Fruit fly (Drosophila melanogaster) whole organism, embryonic: Measurements from ENCODE around the gene Fer3HCH.
A peak's percentile ranks its signal among the peaks of the same experiment; 100 is the strongest.

Experiments
- ATbp ChIP-seq: fragments of 200-800 bp; sonication (Bioruptor generic); optimal IDR thresholded peaks from 2 replicates; lab custom pipeline; 2017; ENCODE audit warnings: missing biosample characterization, mild to moderate bottlenecking, missing genetic modification characterization, missing genetic modification reagents
- Abd-B ChIP-seq: fragments of 200-800 bp; sonication (Bioruptor generic); optimal IDR thresholded peaks from 2 replicates; lab custom pipeline; 2018; ENCODE audit warnings: missing biosample characterization, mild to moderate bottlenecking, missing genetic modification characterization, moderate library complexity
- Asciz ChIP-seq: fragments of 200-800 bp; sonication (Bioruptor generic); optimal IDR thresholded peaks from 2 replicates; lab custom pipeline; 2017; ENCODE audit warnings: missing biosample characterization, mild to moderate bottlenecking, missing genetic modification characterization, missing genetic modification reagents
- Atf3 ChIP-seq: fragments of 200-800 bp; sonication (Bioruptor generic); optimal IDR thresholded peaks from 3 replicates; lab custom pipeline; 2016; ENCODE audit warnings: missing biosample characterization, missing genetic modification characterization
- Bgb ChIP-seq: fragments of 200-800 bp; sonication (Bioruptor generic); IDR thresholded peaks from 2 replicates; pipeline ENCODE4 v1.3.6; 2022; ENCODE audit warnings: missing biosample characterization, missing genetic modification characterization; ENCODE audit not compliant: partially characterized antibody
- CG12071 ChIP-seq: fragments of 200-800 bp; sonication (Bioruptor generic); optimal IDR thresholded peaks from 3 replicates; lab custom pipeline; 2018; ENCODE audit warnings: missing biosample characterization, mild to moderate bottlenecking, missing genetic modification characterization
- CG12104 ChIP-seq: fragments of 200-800 bp; sonication (Bioruptor generic); optimal IDR thresholded peaks from 3 replicates; lab custom pipeline; 2016; ENCODE audit warnings: missing biosample characterization, missing genetic modification characterization
- CG12299 ChIP-seq: fragments of 200-800 bp; sonication (Bioruptor generic); optimal IDR thresholded peaks from 2 replicates; lab custom pipeline; 2018; ENCODE audit warnings: missing biosample characterization, mild to moderate bottlenecking, missing genetic modification characterization
- CG12391 ChIP-seq: fragments of 200-800 bp; sonication (Bioruptor generic); optimal IDR thresholded peaks from 3 replicates; lab custom pipeline; 2018; ENCODE audit warnings: missing biosample characterization, mild to moderate bottlenecking, missing genetic modification characterization, moderate library complexity
- CG14441 ChIP-seq: fragments of 200-800 bp; sonication (Bioruptor generic); IDR thresholded peaks from 2 replicates; pipeline ENCODE4 v1.3.6; 2022; ENCODE audit warnings: missing biosample characterization, missing genetic modification characterization
- CG14710 ChIP-seq: fragments of 200-800 bp; sonication (Bioruptor generic); optimal IDR thresholded peaks from 3 replicates; lab custom pipeline; 2019; ENCODE audit warnings: missing biosample characterization, mild to moderate bottlenecking, missing genetic modification characterization, moderate library complexity
- CG1529 ChIP-seq: fragments of 200-800 bp; sonication (Bioruptor generic); optimal IDR thresholded peaks from 3 replicates; lab custom pipeline; 2018; ENCODE audit warnings: missing biosample characterization, missing genetic modification characterization
- CG17359 ChIP-seq: fragments of 200-800 bp; sonication (Bioruptor generic); optimal IDR thresholded peaks from 3 replicates; lab custom pipeline; 2018; ENCODE audit warnings: missing biosample characterization, mild to moderate bottlenecking, missing genetic modification characterization, moderate library complexity
- CG17802 ChIP-seq: fragments of 200-800 bp; sonication (Bioruptor generic); optimal IDR thresholded peaks from 2 replicates; lab custom pipeline; 2018; ENCODE audit warnings: missing biosample characterization, mild to moderate bottlenecking, missing genetic modification characterization, moderate library complexity
- CG18262 ChIP-seq: fragments of 200-800 bp; optimal IDR thresholded peaks from 3 replicates; lab custom pipeline; 2019; ENCODE audit warnings: missing biosample characterization, mild to moderate bottlenecking, missing genetic modification characterization, moderate library complexity
- CG18764 ChIP-seq: fragments of 200-800 bp; sonication (Bioruptor generic); optimal IDR thresholded peaks from 3 replicates; lab custom pipeline; 2016; ENCODE audit warnings: missing biosample characterization, missing genetic modification characterization
- CG2678 ChIP-seq: fragments of 200-800 bp; sonication (Bioruptor generic); optimal IDR thresholded peaks from 3 replicates; lab custom pipeline; 2019; ENCODE audit warnings: missing biosample characterization, mild to moderate bottlenecking, missing genetic modification characterization, moderate library complexity
- CG4282 ChIP-seq: fragments of 200-800 bp; sonication (Bioruptor generic); optimal IDR thresholded peaks from 2 replicates; lab custom pipeline; 2016; ENCODE audit warnings: missing biosample characterization, missing genetic modification characterization
- CG6175 ChIP-seq: fragments of 200-800 bp; sonication (Bioruptor generic); IDR thresholded peaks from 3 replicates; pipeline ENCODE4 v1.3.6; 2022; ENCODE audit warnings: missing biosample characterization, missing genetic modification characterization
- CG7556 ChIP-seq: fragments of 200-800 bp; sonication (Bioruptor generic); optimal IDR thresholded peaks from 2 replicates; lab custom pipeline; 2017; ENCODE audit warnings: missing biosample characterization, mild to moderate bottlenecking, missing genetic modification characterization
- CG7839 ChIP-seq: fragments of 200-800 bp; sonication (Bioruptor generic); optimal IDR thresholded peaks from 3 replicates; lab custom pipeline; 2018; ENCODE audit warnings: missing biosample characterization, mild to moderate bottlenecking, missing genetic modification characterization, moderate library complexity
- CG9727 ChIP-seq: fragments of 200-800 bp; sonication (Bioruptor generic); optimal IDR thresholded peaks from 3 replicates; lab custom pipeline; 2017; ENCODE audit warnings: missing biosample characterization, mild to moderate bottlenecking, missing genetic modification characterization
- CG9932 ChIP-seq: fragments of 200-800 bp; sonication (Bioruptor generic); IDR thresholded peaks from 2 replicates; pipeline ENCODE4 v1.3.6; 2022; ENCODE audit warnings: missing biosample characterization, missing genetic modification characterization
- D19A ChIP-seq: fragments of 200-800 bp; optimal IDR thresholded peaks from 3 replicates; lab custom pipeline; 2019; ENCODE audit warnings: missing biosample characterization, mild to moderate bottlenecking, missing genetic modification characterization, moderate library complexity
- Doc3 ChIP-seq: fragments of 200-800 bp; sonication (Bioruptor generic); IDR thresholded peaks from 3 replicates; pipeline ENCODE4 v1.3.6; 2022; ENCODE audit warnings: missing biosample characterization, missing genetic modification characterization; ENCODE audit not compliant: partially characterized antibody
- Dp ChIP-seq: fragments of 200-800 bp; sonication (Bioruptor generic); optimal IDR thresholded peaks from 2 replicates; lab custom pipeline; 2018; ENCODE audit warnings: missing biosample characterization, mild to moderate bottlenecking, missing genetic modification characterization, moderate library complexity
- ERR ChIP-seq: fragments of 200-800 bp; sonication (Bioruptor generic); optimal IDR thresholded peaks from 2 replicates; lab custom pipeline; 2016; ENCODE audit warnings: missing biosample characterization, missing genetic modification characterization
- HmgD ChIP-seq: fragments of 200-800 bp; sonication (Bioruptor generic); optimal IDR thresholded peaks from 3 replicates; lab custom pipeline; 2016; ENCODE audit warnings: missing biosample characterization, missing genetic modification characterization
- Hr3 ChIP-seq: fragments of 200-800 bp; sonication (Bioruptor generic); optimal IDR thresholded peaks from 3 replicates; lab custom pipeline; 2016; ENCODE audit warnings: missing biosample characterization, missing genetic modification characterization
- Oli ChIP-seq: fragments of 200-800 bp; sonication (Bioruptor generic); optimal IDR thresholded peaks from 2 replicates; lab custom pipeline; 2018; ENCODE audit warnings: missing biosample characterization, mild to moderate bottlenecking, missing genetic modification characterization, moderate library complexity
- Opbp ChIP-seq: fragments of 200-800 bp; sonication (Bioruptor generic); IDR thresholded peaks from 3 replicates; pipeline ENCODE4 v1.3.6; 2022; ENCODE audit warnings: missing biosample characterization, missing genetic modification characterization; ENCODE audit not compliant: partially characterized antibody
- Sry-δ ChIP-seq: fragments of 200-800 bp; sonication (Bioruptor generic); optimal IDR thresholded peaks from 2 replicates; lab custom pipeline; 2016; ENCODE audit warnings: missing biosample characterization, missing genetic modification characterization
- bcd ChIP-seq: fragments of 200-800 bp; sonication (Bioruptor generic); optimal IDR thresholded peaks from 2 replicates; lab custom pipeline; 2017; ENCODE audit warnings: missing biosample characterization, mild to moderate bottlenecking, missing genetic modification characterization
- crol ChIP-seq: fragments of 200-800 bp; sonication (Bioruptor generic); IDR thresholded peaks from 2 replicates; pipeline ENCODE4 v1.3.6; 2022; ENCODE audit warnings: missing biosample characterization, missing genetic modification characterization
- dati ChIP-seq: fragments of 200-800 bp; sonication (Bioruptor generic); IDR thresholded peaks from 2 replicates; pipeline ENCODE4 v1.3.6; 2022; ENCODE audit warnings: missing biosample characterization, missing genetic modification characterization
- dmrt99B ChIP-seq: fragments of 200-800 bp; sonication (Bioruptor generic); optimal IDR thresholded peaks from 2 replicates; lab custom pipeline; 2018; ENCODE audit warnings: missing biosample characterization, mild to moderate bottlenecking, missing genetic modification characterization, moderate library complexity
- dysf ChIP-seq: fragments of 200-800 bp; sonication (Bioruptor generic); IDR thresholded peaks from 3 replicates; pipeline ENCODE4 v1.3.6; 2022; ENCODE audit warnings: missing biosample characterization, missing genetic modification characterization
- exex ChIP-seq: fragments of 200-800 bp; sonication (Bioruptor generic); optimal IDR thresholded peaks from 4 replicates; lab custom pipeline; 2018; ENCODE audit warnings: missing biosample characterization, mild to moderate bottlenecking, missing genetic modification characterization, moderate library complexity
- fd96Cb ChIP-seq: fragments of 200-800 bp; sonication (Bioruptor generic); optimal IDR thresholded peaks from 2 replicates; lab custom pipeline; 2018; ENCODE audit warnings: missing biosample characterization, mild to moderate bottlenecking, missing genetic modification characterization, moderate library complexity
- gem ChIP-seq: fragments of 200-800 bp; sonication (Bioruptor generic); optimal IDR thresholded peaks from 2 replicates; lab custom pipeline; 2019; ENCODE audit warnings: missing biosample characterization, mild to moderate bottlenecking, missing genetic modification characterization, moderate library complexity
- ham ChIP-seq: fragments of 200-800 bp; sonication (Bioruptor generic); IDR thresholded peaks from 2 replicates; pipeline ENCODE4 v1.3.6; 2022; ENCODE audit warnings: missing biosample characterization, missing genetic modification characterization
- her ChIP-seq: fragments of 200-800 bp; sonication (Bioruptor generic); optimal IDR thresholded peaks from 2 replicates; lab custom pipeline; 2016; ENCODE audit warnings: missing biosample characterization, missing genetic modification characterization
- luna ChIP-seq: fragments of 200-800 bp; sonication (Bioruptor generic); optimal IDR thresholded peaks from 2 replicates; lab custom pipeline; 2016; ENCODE audit warnings: missing biosample characterization, missing genetic modification characterization
- nerfin-1 ChIP-seq: fragments of 200-800 bp; sonication (Bioruptor generic); optimal IDR thresholded peaks from 3 replicates; lab custom pipeline; 2019; ENCODE audit warnings: missing biosample characterization, mild to moderate bottlenecking, missing genetic modification characterization, moderate library complexity
- nom ChIP-seq: fragments of 200-800 bp; sonication (Bioruptor generic); optimal IDR thresholded peaks from 2 replicates; lab custom pipeline; 2017; ENCODE audit warnings: missing biosample characterization, missing genetic modification characterization, mild to moderate bottlenecking, moderate library complexity, missing genetic modification reagents
- otp ChIP-seq: fragments of 200-800 bp; sonication (Bioruptor generic); IDR thresholded peaks from 3 replicates; pipeline ENCODE4, ENCODE4 v1.3.6; 2022; ENCODE audit warnings: missing biosample characterization, missing genetic modification characterization
- pros ChIP-seq: fragments of 200-800 bp; sonication (Bioruptor generic); optimal IDR thresholded peaks from 3 replicates; lab custom pipeline; 2019; ENCODE audit warnings: missing biosample characterization, mild to moderate bottlenecking, missing genetic modification characterization, moderate library complexity
- sens-2 ChIP-seq: fragments of 200-800 bp; sonication (Bioruptor generic); IDR thresholded peaks from 2 replicates; pipeline ENCODE4 v1.3.6; 2022; ENCODE audit warnings: missing biosample characterization, missing genetic modification characterization
- sug ChIP-seq: fragments of 200-800 bp; optimal IDR thresholded peaks from 2 replicates; lab custom pipeline; 2019; ENCODE audit warnings: missing biosample characterization, mild to moderate bottlenecking, missing genetic modification characterization, moderate library complexity

Fer3HCH gene

DNA sequence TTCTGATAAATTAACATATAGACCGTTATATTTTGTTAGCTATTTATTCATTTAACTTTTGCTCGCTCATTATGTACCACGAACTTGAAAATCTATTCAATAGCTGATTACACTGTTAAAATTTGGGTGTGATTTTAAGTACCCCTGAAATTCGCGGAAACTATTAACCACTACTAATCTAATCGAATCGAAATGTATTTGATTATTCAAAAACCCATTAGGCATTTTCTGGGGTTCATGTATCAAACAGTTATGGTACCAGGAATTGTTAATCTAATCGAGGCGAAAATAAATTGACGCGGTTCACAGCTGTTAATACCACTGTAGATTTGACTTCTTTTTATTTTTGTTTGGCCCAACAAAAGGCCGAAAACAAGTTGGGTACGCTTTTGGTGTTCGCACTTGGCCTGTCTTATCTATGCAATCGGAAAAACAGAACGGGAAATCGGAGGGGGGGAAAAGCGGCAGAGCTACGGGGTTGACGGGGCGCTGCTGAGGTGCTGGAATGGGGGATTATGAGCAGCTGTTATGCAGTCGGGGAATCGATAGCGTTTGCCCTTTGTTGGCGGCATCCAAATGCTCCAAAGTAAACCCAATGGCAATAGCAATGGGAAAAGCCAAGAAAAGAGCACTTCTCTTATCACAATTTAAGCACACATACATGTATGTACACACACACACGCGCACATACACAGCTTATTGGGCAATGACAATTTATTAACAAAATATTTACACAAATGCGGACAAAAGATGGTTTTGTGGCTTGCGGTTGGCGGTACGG lies 19.8 kb downstream of the Fer3HCH start (continued):
- no peak for TF ChIP-seq HmgD (GFP tag; lab: Kevin White, UChicago)
- peak; percentile 20 for TF ChIP-seq CG12391 (tag; lab: Kevin White, UChicago)
- peak; percentile 16 for TF ChIP-seq CG17359
- TF ChIP-seq CG12104 (GFP tag; lab: Kevin White, UChicago) = peak; percentile 14
- TF ChIP-seq dysf (GFP tag; lab: Robert Waterston, UW) = peak; percentile 30; the same call in 2 of the 3 replicates
- TF ChIP-seq crol (GFP tag; lab: Robert Waterston, UW) = peak; percentile 92
- no peak for TF ChIP-seq CG9727 (GFP tag; lab: Kevin White, UChicago)
- TF ChIP-seq sug (tag; lab: Kevin White, UChicago) = peak; percentile 54
- TF ChIP-seq Doc3 (GFP tag; lab: Robert Waterston, UW) = no peak
- peak; percentile 27 for TF ChIP-seq bcd (GFP tag; lab: Kevin White, UChicago)
- TF ChIP-seq sens-2 (GFP tag; lab: Robert Waterston, UW) = no peak
- TF ChIP-seq Asciz (GFP tag; lab: Kevin White, UChicago) = peak; percentile 15
- TF ChIP-seq CG14441 (GFP tag; lab: Robert Waterston, UW) = 0 out of 2 replicates have a peak, but pooled peaks have one; percentile 7
- TF ChIP-seq Atf3 (GFP tag; lab: Kevin White, UChicago) = no peak
- TF ChIP-seq nerfin-1 (tag; lab: Kevin White, UChicago) = peak; percentile 16
- no peak for TF ChIP-seq Abd-B (GFP tag; lab: Kevin White, UChicago)
- no peak for TF ChIP-seq otp (GFP tag; lab: Robert Waterston, UW)
- TF ChIP-seq exex = peak; percentile 97
- TF ChIP-seq pros (GFP tag; lab: Kevin White, UChicago) = peak; percentile 24
- TF ChIP-seq ham (GFP tag; lab: Robert Waterston, UW) = no peak
- TF ChIP-seq CG4282 (GFP tag; lab: Kevin White, UChicago) = peak; percentile 16
- TF ChIP-seq D19A (tag; lab: Kevin White, UChicago) = no peak
- peak; percentile 62 for TF ChIP-seq gem (tag; lab: Kevin White, UChicago)
- TF ChIP-seq CG2678 = peak; percentile 52
- TF ChIP-seq Bgb (GFP tag; lab: Robert Waterston, UW) = no peak
- no peak for TF ChIP-seq nom (GFP tag; lab: Kevin White, UChicago)
- TF ChIP-seq CG14710 = no peak
- TF ChIP-seq Sry-δ (GFP tag; lab: Kevin White, UChicago) = no peak
- peak; percentile 50 for TF ChIP-seq CG18262 (tag; lab: Kevin White, UChicago)
- TF ChIP-seq CG7839 (tag; lab: Kevin White, UChicago) = peak; percentile 51
- no peak for TF ChIP-seq CG17802 (tag; lab: Kevin White, UChicago)
- no peak for TF ChIP-seq Opbp
- peak; percentile 31 for TF ChIP-seq fd96Cb (tag; lab: Kevin White, UChicago)
- no peak for TF ChIP-seq CG12299 (tag; lab: Kevin White, UChicago)
- peak; percentile 59 for TF ChIP-seq dmrt99B
- peak; percentile 51 for TF ChIP-seq Oli (tag; lab: Kevin White, UChicago)
- TF ChIP-seq CG9932 (GFP tag; lab: Robert Waterston, UW) = no peak
- TF ChIP-seq CG6175 = no peak
- no peak for TF ChIP-seq Dp
- no peak for TF ChIP-seq CG18764 (GFP tag; lab: Kevin White, UChicago)
- TF ChIP-seq CG1529 (GFP tag; lab: Kevin White, UChicago) = no peak
- TF ChIP-seq dati (GFP tag; lab: Robert Waterston, UW) = no peak
- peak; percentile 55 for TF ChIP-seq ATbp
- TF ChIP-seq CG12071 (GFP tag; lab: Kevin White, UChicago) = peak; percentile 45
- TF ChIP-seq luna (GFP tag; lab: Kevin White, UChicago) = no peak
- no peak for TF ChIP-seq her (GFP tag; lab: Kevin White, UChicago)
- TF ChIP-seq CG7556 (GFP tag; lab: Kevin White, UChicago) = peak; percentile 34
- TF ChIP-seq Hr3 (GFP tag; lab: Kevin White, UChicago) = no peak
- TF ChIP-seq ERR (GFP tag; lab: Kevin White, UChicago) = no peak
